Fruit fly (Drosophila melanogaster): Measurements from ENCODE around the gene CG31921.

Gene CG31921

dm6 chr2L:321793-322192 is 10.3 kb downstream of the CG31921 start, which contains the start of gene CG33127:
CG33127 (plus strand) TSS chr2L:322101.
- TF ChIP-seq insv (optimal IDR thresholded peaks at IDR 0.05) (no peak), h (optimal IDR thresholded peaks at IDR 0.05) (no peak), psq (optimal IDR thresholded peaks at IDR 0.05) (no peak), Sin3A (optimal IDR thresholded peaks at IDR 0.05) (no peak), ttk (optimal IDR thresholded peaks at IDR 0.05) (no peak), Myc (optimal IDR thresholded peaks at IDR 0.05) (no peak)

- TF ChIP-seq Sin3A (optimal IDR thresholded peaks at IDR 0.05): no peak
- TF ChIP-seq ttk (optimal IDR thresholded peaks at IDR 0.05): no peak
- TF ChIP-seq Myc (optimal IDR thresholded peaks at IDR 0.05): no peak
Measured at dm6 chr2L:321148-321547, 11.0 kb downstream of the CG31921 start, which contains the start of gene CG11911. CG11911 (minus strand) TSS chr2L:321248.

dm6 chr2L:319745-320144 is 12.4 kb downstream of the CG31921 start:
- TF ChIP-seq h (optimal IDR thresholded peaks at IDR 0.05) (no peak), insv (optimal IDR thresholded peaks at IDR 0.05) (no peak), psq (optimal IDR thresholded peaks at IDR 0.05) (no peak), ttk (optimal IDR thresholded peaks at IDR 0.05) (no peak), Myc (optimal IDR thresholded peaks at IDR 0.05) (no peak), Sin3A (optimal IDR thresholded peaks at IDR 0.05) (no peak)

- no peak for TF ChIP-seq insv (optimal IDR thresholded peaks at IDR 0.05)
- no peak for TF ChIP-seq psq (optimal IDR thresholded peaks at IDR 0.05)
- no peak for TF ChIP-seq h (optimal IDR thresholded peaks at IDR 0.05)
- TF ChIP-seq Myc (optimal IDR thresholded peaks at IDR 0.05): no peak
- no peak for TF ChIP-seq Sin3A (optimal IDR thresholded peaks at IDR 0.05)
Measured at dm6 chr2L:319159-319558, 13.0 kb downstream of the CG31921 start, which contains the start of gene CG11912. CG11912 (minus strand) TSS chr2L:319259.

- no peak for TF ChIP-seq Myc (optimal IDR thresholded peaks at IDR 0.05)
- no peak for TF ChIP-seq Sin3A (optimal IDR thresholded peaks at IDR 0.05)
- TF ChIP-seq h (optimal IDR thresholded peaks at IDR 0.05): no peak
- no peak for TF ChIP-seq psq (optimal IDR thresholded peaks at IDR 0.05)
- no peak for TF ChIP-seq ttk (optimal IDR thresholded peaks at IDR 0.05)
- TF ChIP-seq insv (optimal IDR thresholded peaks at IDR 0.05): no peak
Measured at dm6 chr2L:309812-310431, 22.2 kb downstream of the CG31921 start.

- TF ChIP-seq Myc (optimal IDR thresholded peaks at IDR 0.05) (no peak), h (optimal IDR thresholded peaks at IDR 0.05) (no peak), psq (optimal IDR thresholded peaks at IDR 0.05) (no peak), Sin3A (optimal IDR thresholded peaks at IDR 0.05) (no peak), ttk (optimal IDR thresholded peaks at IDR 0.05) (no peak), insv (optimal IDR thresholded peaks at IDR 0.05) (no peak)
Measured at dm6 chr2L:309177-309576, 23.0 kb downstream of the CG31921 start.

dm6 chr2L:308194-308706 is 23.9 kb downstream of the CG31921 start:
- TF ChIP-seq Myc (optimal IDR thresholded peaks at IDR 0.05) (no peak), insv (optimal IDR thresholded peaks at IDR 0.05) (no peak), psq (optimal IDR thresholded peaks at IDR 0.05) (no peak), h (optimal IDR thresholded peaks at IDR 0.05) (no peak), ttk (optimal IDR thresholded peaks at IDR 0.05) (no peak), Sin3A (optimal IDR thresholded peaks at IDR 0.05) (no peak)

dm6 chr2L:307129-307528 is 25.0 kb downstream of the CG31921 start:
- TF ChIP-seq ttk (optimal IDR thresholded peaks at IDR 0.05) (no peak), Myc (optimal IDR thresholded peaks at IDR 0.05) (no peak), h (optimal IDR thresholded peaks at IDR 0.05) (no peak), psq (optimal IDR thresholded peaks at IDR 0.05) (no peak)

- TF ChIP-seq ttk (optimal IDR thresholded peaks at IDR 0.05) (no peak), psq (optimal IDR thresholded peaks at IDR 0.05) (no peak), insv (optimal IDR thresholded peaks at IDR 0.05) (no peak), h (optimal IDR thresholded peaks at IDR 0.05) (no peak), Sin3A (optimal IDR thresholded peaks at IDR 0.05) (no peak), Myc (optimal IDR thresholded peaks at IDR 0.05) (no peak)
Measured at dm6 chr2L:306188-306927, 25.8 kb downstream of the CG31921 start.

dm6 chr2L:305646-306045 is 26.5 kb downstream of the CG31921 start, which contains the start of gene Plc21C:
Plc21C (plus strand) TSS chr2L:305935.
- no peak for TF ChIP-seq ttk (optimal IDR thresholded peaks at IDR 0.05)
- TF ChIP-seq psq (optimal IDR thresholded peaks at IDR 0.05): no peak
- TF ChIP-seq Myc (optimal IDR thresholded peaks at IDR 0.05): no peak
- TF ChIP-seq insv (optimal IDR thresholded peaks at IDR 0.05): no peak
- no peak for TF ChIP-seq Sin3A (optimal IDR thresholded peaks at IDR 0.05)
- TF ChIP-seq h (optimal IDR thresholded peaks at IDR 0.05): no peak

- TF ChIP-seq h (optimal IDR thresholded peaks at IDR 0.05): no peak
- no peak for TF ChIP-seq Myc (optimal IDR thresholded peaks at IDR 0.05)
- TF ChIP-seq insv (optimal IDR thresholded peaks at IDR 0.05): no peak
- TF ChIP-seq psq (optimal IDR thresholded peaks at IDR 0.05): no peak
- TF ChIP-seq Sin3A (optimal IDR thresholded peaks at IDR 0.05): no peak
- no peak for TF ChIP-seq ttk (optimal IDR thresholded peaks at IDR 0.05)
Measured at dm6 chr2L:305198-305597, 26.9 kb downstream of the CG31921 start.

dm6 chr2L:303306-303962 is 28.7 kb downstream of the CG31921 start:
- no peak for TF ChIP-seq psq (optimal IDR thresholded peaks at IDR 0.05)
- no peak for TF ChIP-seq insv (optimal IDR thresholded peaks at IDR 0.05)
- TF ChIP-seq ttk (optimal IDR thresholded peaks at IDR 0.05): no peak
- no peak for TF ChIP-seq h (optimal IDR thresholded peaks at IDR 0.05)
- TF ChIP-seq Sin3A (optimal IDR thresholded peaks at IDR 0.05): no peak
- no peak for TF ChIP-seq Myc (optimal IDR thresholded peaks at IDR 0.05)
